Worm (Caenorhabditis elegans) whole organism, L4/young adult: Measurements from ENCODE around the gene F35D2.2.

Experiments
- W03F9.2 ChIP-seq: fragments of 150-350 bp; optimal IDR thresholded peaks from 2 replicates; lab custom pipeline; 2014; ENCODE audit warnings: missing biosample characterization, missing genetic modification characterization
- dao-5 ChIP-seq: sonication (generic microtip); optimal IDR thresholded peaks from 2 replicates; lab custom pipeline; 2016; ENCODE audit warnings: missing genotype, missing genetic modification characterization, moderate library complexity, missing compliant biosample characterization
- him-1 ChIP-seq: sonication (generic microtip); optimal IDR thresholded peaks from 2 replicates; lab custom pipeline; 2016; ENCODE audit warnings: missing genotype, missing genetic modification reagents, missing genetic modification characterization, missing compliant biosample characterization

ce11 chrII:7525458-7525857, 48.8 kb upstream of the F35D2.2 start, which contains the start of the genes ZK1290.7 and rnh-1.1:
- TF ChIP-seq him-1 (no peak), W03F9.2 (tag; lab: Kevin White, UChicago) (no peak), dao-5 (tag; lab: Kevin White, UChicago) (no peak)
